Fruit fly (Drosophila melanogaster): ENCODE measurements around the gene jet.

The jet gene

dm6 chr2L:4995837-4996136 lies 46.2 kb upstream of the jet start:
- TF ChIP-seq Pif1A (GFP tag; optimal IDR thresholded peaks at IDR 0.05) (no peak), CG9948 (tag; optimal IDR thresholded peaks at IDR 0.05) (no peak), CG34367 (tag; optimal IDR thresholded peaks at IDR 0.05) (no peak), CG8159 (tag; optimal IDR thresholded peaks at IDR 0.05) (no peak), CG4496 (GFP tag; IDR thresholded peaks at IDR 0.05) (no peak), gl (tag; optimal IDR thresholded peaks at IDR 0.05) (no peak), CG32121 (GFP tag; IDR thresholded peaks at IDR 0.05) (no peak), D1 (tag; optimal IDR thresholded peaks at IDR 0.05) (no peak), CG12605 (GFP tag; IDR thresholded peaks at IDR 0.05) (no peak), CG8301 (tag; optimal IDR thresholded peaks at IDR 0.05) (no peak), CG14655 (GFP tag; optimal IDR thresholded peaks at IDR 0.05) (no peak), rn (GFP tag; IDR thresholded peaks at IDR 0.05) (no peak), fd96Ca (GFP tag; IDR thresholded peaks at IDR 0.05) (no peak)

DNA sequence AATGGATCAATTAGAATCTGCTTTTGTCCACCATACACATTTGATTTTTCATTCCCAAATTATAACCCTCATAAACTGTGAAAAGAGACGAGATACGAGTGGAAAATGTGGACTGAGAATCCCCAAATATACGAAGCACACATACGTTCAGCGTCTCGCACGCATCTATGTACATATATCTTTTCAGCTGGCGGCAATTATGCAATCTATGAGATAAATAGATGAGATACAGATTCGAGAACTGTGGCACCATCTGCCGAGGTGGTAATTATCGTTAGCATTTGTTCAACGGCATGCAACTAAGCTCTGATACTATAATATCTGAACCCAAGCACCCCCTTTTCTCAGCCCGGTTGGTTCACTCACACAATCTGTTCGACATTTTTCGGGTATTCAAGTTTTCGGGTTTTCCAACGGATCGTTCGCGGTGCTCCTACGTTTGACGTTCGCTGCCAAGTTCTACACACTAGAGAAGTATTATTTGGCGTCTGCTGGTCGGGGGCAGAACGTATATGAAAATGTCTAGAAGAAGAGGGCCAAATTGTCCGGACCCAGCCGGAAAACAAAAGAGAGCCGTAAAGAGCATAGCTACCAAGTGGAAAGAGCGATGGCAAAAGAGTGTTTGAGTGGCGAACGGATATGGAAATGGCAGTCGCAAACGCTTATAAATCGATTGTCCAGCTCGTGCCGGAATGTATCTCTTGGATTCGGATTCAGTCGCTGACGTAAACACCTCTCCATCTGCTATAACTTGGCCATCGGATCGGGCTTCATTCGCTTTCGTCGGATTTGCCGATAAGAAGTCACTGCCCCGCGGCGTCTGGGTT lies 45.6 kb upstream of the jet start:
- TF ChIP-seq CG13204 (GFP tag; optimal IDR thresholded peaks at IDR 0.05) (no peak), CG10348 (GFP tag; IDR thresholded peaks at IDR 0.05) (no peak), CG17806 (tag; optimal IDR thresholded peaks at IDR 0.05) (no peak), CG32121 (GFP tag; IDR thresholded peaks at IDR 0.05) (no peak), CG8301 (tag; optimal IDR thresholded peaks at IDR 0.05) (no peak), CG15710 (tag; optimal IDR thresholded peaks at IDR 0.05) (no peak), EcR (GFP tag; optimal IDR thresholded peaks at IDR 0.05) (no peak), CG14655 (GFP tag; optimal IDR thresholded peaks at IDR 0.05) (no peak), rn (GFP tag; IDR thresholded peaks at IDR 0.05) (no peak), gl (tag; optimal IDR thresholded peaks at IDR 0.05) (no peak)

DNA sequence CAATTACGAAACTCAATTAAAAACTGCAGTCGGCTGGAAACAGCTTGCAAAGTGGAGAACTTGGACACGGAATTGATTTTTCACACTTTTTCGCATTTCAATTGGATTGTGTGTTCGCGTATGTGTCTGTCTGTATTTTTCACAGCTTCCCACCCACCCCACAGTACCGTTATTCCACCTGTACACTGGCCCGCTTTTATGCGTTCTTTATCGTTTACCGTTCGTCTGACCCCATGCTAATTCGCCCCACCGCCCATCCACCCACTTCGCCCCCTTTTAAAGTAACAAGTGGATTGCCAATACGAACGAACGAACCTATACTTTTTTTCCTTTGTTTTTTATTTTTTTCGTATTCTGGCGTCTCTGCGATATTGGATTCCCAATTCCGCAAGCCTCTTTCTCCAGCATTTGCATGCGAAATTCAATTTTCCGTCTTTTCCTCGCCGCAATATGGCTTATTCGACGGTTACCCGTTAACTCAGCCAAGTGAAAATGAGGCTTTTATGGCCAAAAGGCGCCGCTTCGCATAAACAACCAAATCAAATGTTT lies 32.6 kb upstream of the jet start:
- TF ChIP-seq EcR (GFP tag; optimal IDR thresholded peaks at IDR 0.05) (no peak), Pif1A (GFP tag; optimal IDR thresholded peaks at IDR 0.05) (no peak), CG8301 (tag; optimal IDR thresholded peaks at IDR 0.05) (no peak), CG9948 (tag; optimal IDR thresholded peaks at IDR 0.05) (no peak), Ets98B (GFP tag; IDR thresholded peaks at IDR 0.05) (no peak), D1 (tag; optimal IDR thresholded peaks at IDR 0.05) (no peak), CG10348 (GFP tag; IDR thresholded peaks at IDR 0.05) (no peak), CG8159 (tag; optimal IDR thresholded peaks at IDR 0.05) (no peak), CG13204 (GFP tag; optimal IDR thresholded peaks at IDR 0.05) (no peak), CG12605 (GFP tag; IDR thresholded peaks at IDR 0.05) (no peak), Snoo (tag; optimal IDR thresholded peaks at IDR 0.05) (no peak), CG34367 (tag; optimal IDR thresholded peaks at IDR 0.05) (no peak), rn (GFP tag; IDR thresholded peaks at IDR 0.05) (no peak), CG14655 (GFP tag; optimal IDR thresholded peaks at IDR 0.05) (no peak), gl (tag; optimal IDR thresholded peaks at IDR 0.05) (no peak)

- peak; percentile 91 for TF ChIP-seq CG32121 (GFP tag; IDR thresholded peaks at IDR 0.05)
- TF ChIP-seq CG12605 (GFP tag; IDR thresholded peaks at IDR 0.05), result peak; percentile 75
- peak; percentile 86 for TF ChIP-seq Ets98B (GFP tag; IDR thresholded peaks at IDR 0.05)
- peak; percentile 93 for TF ChIP-seq CG4496 (GFP tag; IDR thresholded peaks at IDR 0.05)
- TF ChIP-seq CG13204 (GFP tag; optimal IDR thresholded peaks at IDR 0.05), result peak; percentile 72
- no peak for TF ChIP-seq D1 (tag; optimal IDR thresholded peaks at IDR 0.05)
- TF ChIP-seq CG8301 (tag; optimal IDR thresholded peaks at IDR 0.05), result peak; percentile 93
- peak; percentile 89 for TF ChIP-seq CG10348 (GFP tag; IDR thresholded peaks at IDR 0.05)
- TF ChIP-seq CG34367 (tag; optimal IDR thresholded peaks at IDR 0.05), result peak; percentile 90
- TF ChIP-seq CG8159 (tag; optimal IDR thresholded peaks at IDR 0.05), result peak; percentile 96
- TF ChIP-seq Pif1B (GFP tag; optimal IDR thresholded peaks at IDR 0.05), result peak; percentile 91
- TF ChIP-seq CG14655 (GFP tag; optimal IDR thresholded peaks at IDR 0.05), result peak; percentile 96
- TF ChIP-seq gl (tag; optimal IDR thresholded peaks at IDR 0.05), result peak; percentile 83
- TF ChIP-seq Pif1A (GFP tag; optimal IDR thresholded peaks at IDR 0.05), result peak; percentile 94
- TF ChIP-seq CG9948 (tag; optimal IDR thresholded peaks at IDR 0.05), result peak; percentile 95
- peak; percentile 95 for TF ChIP-seq fd96Ca (GFP tag; IDR thresholded peaks at IDR 0.05)
- peak; percentile 94 for TF ChIP-seq CG17806 (tag; optimal IDR thresholded peaks at IDR 0.05)
- peak; percentile 97 for TF ChIP-seq CG15710 (tag; optimal IDR thresholded peaks at IDR 0.05)
- TF ChIP-seq EcR (GFP tag; optimal IDR thresholded peaks at IDR 0.05), result no peak
- TF ChIP-seq Snoo (tag; optimal IDR thresholded peaks at IDR 0.05), result peak; percentile 97
- peak; percentile 93 for TF ChIP-seq rn (GFP tag; IDR thresholded peaks at IDR 0.05)
Observed at dm6 chr2L:4981278-4981966, 31.8 kb upstream of the jet start, which contains the start of the genes CG8892 and CG34126. Gene CG8892 (minus strand): TSS chr2L:4981592. Gene CG34126 (plus strand): TSS chr2L:4981614.

DNA sequence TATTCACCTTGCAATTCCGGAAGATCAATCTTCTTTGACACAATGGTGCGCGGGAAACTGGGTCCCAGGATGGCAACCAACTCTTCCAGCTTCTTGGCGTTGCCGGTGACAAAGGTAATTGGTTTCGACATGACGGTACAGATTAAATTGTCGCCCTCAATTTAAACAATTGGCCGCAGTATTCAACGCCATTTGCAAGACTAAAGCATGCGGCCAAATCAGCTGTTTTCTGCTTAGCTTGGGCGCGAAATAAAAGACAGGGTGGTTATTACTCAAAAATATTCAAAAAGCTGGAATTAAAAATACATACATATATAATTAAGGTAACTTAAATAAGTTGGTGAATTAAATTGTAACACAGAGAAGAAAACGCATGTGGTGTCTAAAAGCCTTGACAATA lies 29.6 kb upstream of the jet start, which contains the start of gene CG8891:
CG8891 (minus strand) TSS at position 242 of the 400 bp plus-strand sequence.
- TF ChIP-seq CG4496 (GFP tag; IDR thresholded peaks at IDR 0.05) (no peak), D1 (tag; optimal IDR thresholded peaks at IDR 0.05) (no peak), CG10348 (GFP tag; IDR thresholded peaks at IDR 0.05) (no peak), CG8301 (tag; optimal IDR thresholded peaks at IDR 0.05) (no peak), Ets98B (GFP tag; IDR thresholded peaks at IDR 0.05) (no peak), CG9948 (tag; optimal IDR thresholded peaks at IDR 0.05) (no peak)
